Fruit fly (Drosophila melanogaster) whole organism, adult: ENCODE measurements around the gene Ziz.

Experiments
- CG12768 ChIP-seq: fragments of 200-800 bp; sonication (Bioruptor generic); optimal IDR thresholded peaks from 2 replicates; lab custom pipeline; 2017; ENCODE audit warnings: missing biosample characterization, missing genetic modification characterization, mild to moderate bottlenecking, moderate library complexity, missing genetic modification reagents
- CG14711 ChIP-seq: fragments of 200-800 bp; sonication (Bioruptor generic); optimal IDR thresholded peaks from 2 replicates; lab custom pipeline; 2018; ENCODE audit warnings: missing biosample characterization, mild to moderate bottlenecking, missing genetic modification characterization, moderate library complexity
- CG1620 ChIP-seq: fragments of 200-800 bp; sonication (Bioruptor generic); optimal IDR thresholded peaks from 2 replicates; lab custom pipeline; 2016; ENCODE audit warnings: missing biosample characterization, missing genetic modification characterization
- CG5204 ChIP-seq: fragments of 200-800 bp; sonication (Bioruptor generic); optimal IDR thresholded peaks from 2 replicates; lab custom pipeline; 2016; ENCODE audit warnings: missing biosample characterization, missing genetic modification characterization
- CG7045 ChIP-seq: fragments of 200-800 bp; sonication (Bioruptor generic); optimal IDR thresholded peaks from 2 replicates; lab custom pipeline; 2017; ENCODE audit warnings: missing biosample characterization, mild to moderate bottlenecking, missing genetic modification characterization
- CG7101 ChIP-seq: fragments of 200-800 bp; sonication (Bioruptor generic); optimal IDR thresholded peaks from 2 replicates; lab custom pipeline; 2018; ENCODE audit warnings: missing biosample characterization, mild to moderate bottlenecking, missing genetic modification characterization, moderate library complexity
- Clk ChIP-seq: fragments of 200-800 bp; sonication (Bioruptor generic); optimal IDR thresholded peaks from 2 replicates; lab custom pipeline; 2017; ENCODE audit warnings: missing biosample characterization, missing genetic modification characterization
- Hr96 ChIP-seq: fragments of 200-800 bp; sonication (Bioruptor generic); optimal IDR thresholded peaks from 2 replicates; lab custom pipeline; 2016; ENCODE audit warnings: missing biosample characterization, missing genetic modification characterization
- Mnt ChIP-seq: fragments of 200-800 bp; sonication (Bioruptor generic); optimal IDR thresholded peaks from 2 replicates; lab custom pipeline; 2016; ENCODE audit warnings: missing biosample characterization, mild to moderate bottlenecking, missing genetic modification characterization
- bab1 ChIP-seq: fragments of 200-800 bp; sonication (Bioruptor generic); optimal IDR thresholded peaks from 3 replicates; lab custom pipeline; 2019; ENCODE audit warnings: missing biosample characterization, mild to moderate bottlenecking, missing genetic modification characterization, moderate library complexity
- cic ChIP-seq: fragments of 200-800 bp; sonication (Bioruptor generic); optimal IDR thresholded peaks from 2 replicates; lab custom pipeline; 2017; ENCODE audit warnings: missing biosample characterization, mild to moderate bottlenecking, missing genetic modification characterization, moderate library complexity
- cnc ChIP-seq, 2 experiments: fragments of >200 bp; optimal IDR thresholded peaks; 2 replicates each; lab custom pipeline; 2017
- ovo ChIP-seq: fragments of 200-800 bp; sonication (Bioruptor generic); optimal IDR thresholded peaks from 2 replicates; lab custom pipeline; 2016; ENCODE audit warnings: missing biosample characterization, missing genetic modification characterization
- tj ChIP-seq: fragments of 200-800 bp; sonication (Bioruptor generic); optimal IDR thresholded peaks from 3 replicates; lab custom pipeline; 2017; ENCODE audit warnings: missing biosample characterization, mild to moderate bottlenecking, missing genetic modification characterization, moderate library complexity

dm6 chr2L:7505976-7506375 is 9.9 kb upstream of the Ziz start:
- TF ChIP-seq cnc (optimal IDR thresholded peaks at IDR 0.05; lab: Kevin White, UChicago) (no peak), CG7101 (tag; lab: Kevin White, UChicago) (no peak), CG14711 (tag; lab: Kevin White, UChicago) (no peak), Hr96 (no peak), CG5204 (GFP tag; lab: Kevin White, UChicago) (no peak), CG7045 (GFP tag; lab: Kevin White, UChicago) (no peak), cic (GFP tag; lab: Kevin White, UChicago) (no peak), tj (GFP tag; lab: Kevin White, UChicago) (no peak), Mnt (no peak), CG1620 (GFP tag; lab: Kevin White, UChicago) (no peak), bab1 (GFP tag; lab: Kevin White, UChicago) (no peak), CG12768 (GFP tag; lab: Kevin White, UChicago) (no peak), ovo (GFP tag; lab: Kevin White, UChicago) (no peak), Clk (GFP tag; lab: Kevin White, UChicago) (no peak)
